Fruit fly (Drosophila melanogaster) whole organism, embryonic: ENCODE measurements around the gene MFS9.
A peak's percentile ranks its signal among the peaks of the same experiment; 100 is the strongest.

Experiments
- Abd-B ChIP-seq: fragments of 200-800 bp; sonication (Bioruptor generic); optimal IDR thresholded peaks from 2 replicates; lab custom pipeline; 2018; ENCODE audit warnings: missing biosample characterization, mild to moderate bottlenecking, missing genetic modification characterization, moderate library complexity
- B-H2 ChIP-seq: fragments of 200-800 bp; sonication (Bioruptor generic); optimal IDR thresholded peaks from 2 replicates; lab custom pipeline; 2018; ENCODE audit warnings: missing biosample characterization, mild to moderate bottlenecking, missing genetic modification characterization
- Blimp-1 ChIP-seq: fragments of 200-800 bp; sonication (Bioruptor generic); optimal IDR thresholded peaks from 3 replicates; lab custom pipeline; 2018; ENCODE audit warnings: missing biosample characterization, missing genetic modification characterization, mild to moderate bottlenecking, moderate library complexity, missing genetic modification reagents
- CG10543 ChIP-seq: fragments of 200-800 bp; sonication (Bioruptor generic); optimal IDR thresholded peaks from 3 replicates; lab custom pipeline; 2017; ENCODE audit warnings: missing biosample characterization, mild to moderate bottlenecking, missing genetic modification characterization, moderate library complexity
- CG12744 ChIP-seq: fragments of 200-800 bp; sonication (Bioruptor generic); optimal IDR thresholded peaks from 2 replicates; lab custom pipeline; 2016; ENCODE audit warnings: missing biosample characterization, missing genetic modification characterization
- CG15011 ChIP-seq: fragments of 200-800 bp; sonication (Bioruptor generic); optimal IDR thresholded peaks from 3 replicates; lab custom pipeline; 2018; ENCODE audit warnings: missing biosample characterization, mild to moderate bottlenecking, missing genetic modification characterization
- CG15696 ChIP-seq: fragments of 200-800 bp; sonication (Bioruptor generic); optimal IDR thresholded peaks from 2 replicates; lab custom pipeline; 2019; ENCODE audit warnings: missing biosample characterization, mild to moderate bottlenecking, missing genetic modification characterization, moderate library complexity
- CG18011 ChIP-seq: fragments of 200-800 bp; sonication (Bioruptor generic); optimal IDR thresholded peaks from 2 replicates; lab custom pipeline; 2017; ENCODE audit warnings: missing biosample characterization, missing genetic modification characterization, mild to moderate bottlenecking, moderate library complexity, missing genotype
- CG1832 ChIP-seq: fragments of 200-800 bp; sonication (Bioruptor generic); optimal IDR thresholded peaks from 2 replicates; lab custom pipeline; 2017; ENCODE audit warnings: missing biosample characterization, mild to moderate bottlenecking, missing genetic modification characterization, inconsistent platforms
- CG18619 ChIP-seq: fragments of 200-800 bp; sonication (Bioruptor generic); optimal IDR thresholded peaks from 3 replicates; lab custom pipeline; 2017; ENCODE audit warnings: missing biosample characterization, mild to moderate bottlenecking, missing genetic modification characterization
- CG2199 ChIP-seq: fragments of 200-800 bp; sonication (Bioruptor generic); IDR thresholded peaks from 3 replicates; pipeline ENCODE4 v1.3.6; 2022; ENCODE audit warnings: missing biosample characterization, missing genetic modification characterization
- CG2889 ChIP-seq: fragments of 200-800 bp; sonication (Bioruptor generic); IDR thresholded peaks from 3 replicates; pipeline ENCODE4 v1.3.6; 2022; ENCODE audit warnings: missing biosample characterization, missing genetic modification characterization
- CG30431 ChIP-seq: fragments of 200-800 bp; sonication (Bioruptor generic); optimal IDR thresholded peaks from 2 replicates; lab custom pipeline; 2017; ENCODE audit warnings: missing biosample characterization, missing genetic modification characterization
- CG3065 ChIP-seq: fragments of 200-800 bp; sonication (Bioruptor generic); optimal IDR thresholded peaks from 2 replicates; lab custom pipeline; 2016; ENCODE audit warnings: missing biosample characterization, missing genetic modification characterization
- CG31224 ChIP-seq: fragments of 200-800 bp; sonication (Bioruptor generic); IDR thresholded peaks from 2 replicates; pipeline ENCODE4 v1.3.6; 2022; ENCODE audit warnings: missing biosample characterization, missing genetic modification characterization
- CG31441 ChIP-seq: fragments of 200-800 bp; sonication (Bioruptor generic); IDR thresholded peaks from 2 replicates; pipeline ENCODE4 v1.3.6; 2022; ENCODE audit warnings: missing biosample characterization, missing genetic modification characterization
- CG3163 ChIP-seq: fragments of 200-800 bp; sonication (Bioruptor generic); optimal IDR thresholded peaks from 3 replicates; lab custom pipeline; 2016; ENCODE audit warnings: missing biosample characterization, missing genetic modification characterization
- CG3726 ChIP-seq: fragments of 200-800 bp; sonication (Bioruptor generic); IDR thresholded peaks from 3 replicates; pipeline ENCODE4, ENCODE4 v1.3.6; 2022; ENCODE audit warnings: missing biosample characterization, missing genetic modification characterization
- CG4328 ChIP-seq: fragments of 200-800 bp; sonication (Bioruptor generic); optimal IDR thresholded peaks from 3 replicates; lab custom pipeline; 2017; ENCODE audit warnings: missing biosample characterization, missing genetic modification reagents, missing genetic modification characterization
- CG43689 ChIP-seq: fragments of 200-800 bp; sonication (Bioruptor generic); IDR thresholded peaks from 2 replicates; pipeline ENCODE4 v1.3.6; 2022; ENCODE audit warnings: missing biosample characterization, missing genetic modification characterization
- CG8924 ChIP-seq: fragments of 200-800 bp; optimal IDR thresholded peaks from 3 replicates; lab custom pipeline; 2019; ENCODE audit warnings: missing biosample characterization, mild to moderate bottlenecking, missing genetic modification characterization, moderate library complexity
- CG9609 ChIP-seq: fragments of 200-800 bp; sonication (Bioruptor generic); optimal IDR thresholded peaks from 3 replicates; lab custom pipeline; 2016; ENCODE audit warnings: missing biosample characterization, missing genetic modification characterization
- Chrac-16 ChIP-seq: fragments of 200-800 bp; sonication (Bioruptor generic); optimal IDR thresholded peaks from 3 replicates; lab custom pipeline; 2016; ENCODE audit warnings: missing biosample characterization, missing genetic modification characterization
- CoRest ChIP-seq: fragments of 200-800 bp; sonication (Bioruptor generic); optimal IDR thresholded peaks from 3 replicates; lab custom pipeline; 2018; ENCODE audit warnings: missing biosample characterization, mild to moderate bottlenecking, missing genetic modification characterization, moderate library complexity
- CrebB ChIP-seq: fragments of 200-800 bp; sonication (Bioruptor generic); optimal IDR thresholded peaks from 3 replicates; lab custom pipeline; 2018; ENCODE audit warnings: missing biosample characterization, mild to moderate bottlenecking, missing genetic modification characterization
- Elba2 ChIP-seq: fragments of 200-800 bp; sonication (Bioruptor generic); optimal IDR thresholded peaks from 3 replicates; lab custom pipeline; 2016; ENCODE audit warnings: missing biosample characterization, missing genetic modification characterization
- Gug ChIP-seq: fragments of 200-800 bp; sonication (Bioruptor generic); IDR thresholded peaks from 4 replicates; pipeline ENCODE4 v1.3.6; 2022; ENCODE audit warnings: missing biosample characterization, missing genetic modification characterization
- Max ChIP-seq: fragments of 200-800 bp; sonication (Bioruptor generic); optimal IDR thresholded peaks from 2 replicates; lab custom pipeline; 2016; ENCODE audit warnings: missing biosample characterization, mild to moderate bottlenecking, missing genetic modification characterization
- NfI ChIP-seq: fragments of 200-800 bp; sonication (Bioruptor generic); optimal IDR thresholded peaks from 3 replicates; lab custom pipeline; 2018; ENCODE audit warnings: missing biosample characterization, mild to moderate bottlenecking, missing genetic modification characterization, moderate library complexity
- Ssrp ChIP-seq: fragments of 200-800 bp; sonication (Bioruptor generic); optimal IDR thresholded peaks from 2 replicates; lab custom pipeline; 2018; ENCODE audit warnings: missing biosample characterization, mild to moderate bottlenecking, missing genetic modification characterization, moderate library complexity
- abd-A ChIP-seq: fragments of 200-800 bp; sonication (Bioruptor generic); optimal IDR thresholded peaks from 3 replicates; lab custom pipeline; 2019; ENCODE audit warnings: missing biosample characterization, mild to moderate bottlenecking, missing genetic modification characterization, moderate library complexity
- ac ChIP-seq: fragments of 200-800 bp; sonication (Bioruptor generic); optimal IDR thresholded peaks from 3 replicates; lab custom pipeline; 2017; ENCODE audit warnings: missing biosample characterization, mild to moderate bottlenecking, missing genetic modification characterization
- bsh ChIP-seq, 2 experiments: fragments of 200-800 bp; sonication (Bioruptor generic); optimal IDR thresholded peaks; 2 replicates each; lab custom pipeline; 2017 to 2018; ENCODE audit warnings: mild to moderate bottlenecking in 2 of 2, missing biosample characterization in 2 of 2, missing genetic modification characterization in 2 of 2, moderate library complexity in 1 of 2
- cas ChIP-seq: fragments of 200-800 bp; sonication (Bioruptor generic); IDR thresholded peaks from 2 replicates; pipeline ENCODE4 v1.3.6; 2022; ENCODE audit warnings: missing biosample characterization, missing genetic modification characterization
- dati ChIP-seq: fragments of 200-800 bp; sonication (Bioruptor generic); IDR thresholded peaks from 2 replicates; pipeline ENCODE4 v1.3.6; 2022; ENCODE audit warnings: missing biosample characterization, missing genetic modification characterization
- en ChIP-seq: fragments of 200-800 bp; sonication (Bioruptor generic); optimal IDR thresholded peaks from 2 replicates; lab custom pipeline; 2016; ENCODE audit warnings: missing biosample characterization, missing genetic modification characterization
- esg ChIP-seq: fragments of 200-800 bp; sonication (Bioruptor generic); conservative IDR thresholded peaks from 2 replicates; pipeline ENCODE4 v1.3.6; 2022; ENCODE audit warnings: missing biosample characterization, missing genetic modification characterization
- gcm ChIP-seq: fragments of 200-800 bp; sonication (Bioruptor generic); optimal IDR thresholded peaks from 2 replicates; lab custom pipeline; 2019; ENCODE audit warnings: missing biosample characterization, mild to moderate bottlenecking, missing genetic modification characterization, moderate library complexity
- gro ChIP-seq: fragments of 200-800 bp; sonication (Bioruptor generic); optimal IDR thresholded peaks from 2 replicates; lab custom pipeline; 2016; ENCODE audit warnings: missing biosample characterization, missing genetic modification characterization
- her ChIP-seq: fragments of 200-800 bp; sonication (Bioruptor generic); optimal IDR thresholded peaks from 2 replicates; lab custom pipeline; 2016; ENCODE audit warnings: missing biosample characterization, missing genetic modification characterization
- ind ChIP-seq: fragments of 200-800 bp; sonication (Bioruptor generic); optimal IDR thresholded peaks from 3 replicates; lab custom pipeline; 2016; ENCODE audit warnings: missing biosample characterization, missing genetic modification characterization
- inv ChIP-seq: fragments of 200-800 bp; sonication (Bioruptor generic); IDR thresholded peaks from 2 replicates; pipeline ENCODE4 v1.3.6; 2022; ENCODE audit warnings: missing biosample characterization, missing genetic modification characterization; ENCODE audit not compliant: partially characterized antibody
- kay ChIP-seq: fragments of 200-800 bp; sonication (Bioruptor generic); optimal IDR thresholded peaks from 2 replicates; lab custom pipeline; 2016; ENCODE audit warnings: missing biosample characterization, missing genetic modification characterization
- mirr ChIP-seq: fragments of 200-800 bp; sonication (Bioruptor generic); optimal IDR thresholded peaks from 3 replicates; lab custom pipeline; 2018; ENCODE audit warnings: missing biosample characterization, mild to moderate bottlenecking, missing genetic modification characterization
- p53 ChIP-seq: fragments of 200-800 bp; sonication (Bioruptor generic); optimal IDR thresholded peaks from 2 replicates; lab custom pipeline; 2016; ENCODE audit warnings: missing biosample characterization, missing genetic modification characterization
- ranshi ChIP-seq: fragments of 200-800 bp; sonication (Bioruptor generic); IDR thresholded peaks from 2 replicates; pipeline ENCODE4 v1.3.6; 2022; ENCODE audit warnings: missing biosample characterization, missing genetic modification characterization
- run ChIP-seq: fragments of 200-800 bp; sonication (Bioruptor generic); optimal IDR thresholded peaks from 3 replicates; lab custom pipeline; 2018; ENCODE audit warnings: missing biosample characterization, mild to moderate bottlenecking, missing genetic modification characterization
- toy ChIP-seq: fragments of 200-800 bp; sonication (Bioruptor generic); IDR thresholded peaks from 2 replicates; pipeline ENCODE4 v1.3.6; 2022; ENCODE audit warnings: missing biosample characterization, missing genetic modification characterization
- zf30C ChIP-seq: fragments of 200-800 bp; sonication (Bioruptor generic); optimal IDR thresholded peaks from 3 replicates; lab custom pipeline; 2018; ENCODE audit warnings: missing biosample characterization, mild to moderate bottlenecking, missing genetic modification characterization

Gene MFS9

DNA sequence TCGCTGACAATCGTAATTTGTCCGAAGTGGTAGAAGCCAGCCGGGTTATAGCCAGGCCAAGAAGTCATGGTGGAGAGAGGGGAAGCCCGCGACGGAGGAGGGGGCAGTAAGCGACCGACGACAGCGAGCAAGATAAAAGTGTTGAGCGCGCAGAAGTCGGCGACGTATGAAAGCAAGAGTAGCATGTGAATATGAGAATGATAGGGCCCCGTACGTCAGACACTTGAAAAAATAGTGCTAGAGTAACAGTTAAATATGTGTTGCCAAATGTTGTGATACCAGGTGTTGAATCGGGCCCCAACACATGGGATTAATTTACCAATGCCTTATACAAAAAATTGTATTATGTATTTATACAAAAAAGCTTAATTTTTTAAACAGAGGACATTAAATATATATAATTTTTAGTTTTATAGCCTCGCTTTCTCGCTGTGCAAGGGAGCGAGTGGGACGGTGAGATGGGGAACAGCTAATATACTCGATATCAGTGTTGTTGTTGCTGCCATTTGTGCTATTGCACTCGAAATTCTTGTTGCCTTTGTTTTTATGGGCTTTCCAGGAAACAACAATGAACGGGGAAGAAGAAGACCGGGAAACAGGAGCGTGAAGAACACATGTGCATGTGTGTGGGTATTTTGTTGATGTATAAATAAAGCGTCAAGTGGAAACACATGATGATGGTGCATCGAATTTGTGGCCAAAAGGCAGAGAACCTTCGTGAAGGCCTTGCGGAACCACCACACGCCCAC, 37.8 kb upstream of the MFS9 start (continued):
- peak; percentile 90 for TF ChIP-seq CoRest (tag; lab: Kevin White, UChicago)
- peak; percentile 78 for TF ChIP-seq Gug (GFP tag; lab: Robert Waterston, UW)
- TF ChIP-seq esg = peak; percentile 85
- peak; percentile 97 for TF ChIP-seq zf30C (GFP tag; lab: Kevin White, UChicago)
- TF ChIP-seq CG8924 = peak; percentile 86
- peak; percentile 93 for TF ChIP-seq Blimp-1 (GFP tag; lab: Kevin White, UChicago)
- TF ChIP-seq Chrac-16 (GFP tag; lab: Kevin White, UChicago) = peak; percentile 70
- peak; percentile 80 for TF ChIP-seq CG30431
- TF ChIP-seq CG10543 (GFP tag; lab: Kevin White, UChicago) = peak; percentile 90
- TF ChIP-seq toy (GFP tag; lab: Robert Waterston, UW) = peak; percentile 69; the same call in 1 of the 2 replicates
- TF ChIP-seq run (tag; lab: Kevin White, UChicago) = peak; percentile 41
- TF ChIP-seq CG4328 = peak; percentile 73
- peak; percentile 74 for TF ChIP-seq B-H2 (GFP tag; lab: Kevin White, UChicago)
- peak; percentile 86 for TF ChIP-seq Abd-B (GFP tag; lab: Kevin White, UChicago)
- TF ChIP-seq CG15011 (GFP tag; lab: Kevin White, UChicago) = peak; percentile 62
- TF ChIP-seq CG18011 (GFP tag; lab: Kevin White, UChicago) = peak; percentile 30
- TF ChIP-seq CG15696 = peak; percentile 87
- TF ChIP-seq CG31224 (GFP tag; lab: Robert Waterston, UW) = peak; percentile 67; the same call in 1 of the 2 replicates
- TF ChIP-seq CG2889 (GFP tag; lab: Robert Waterston, UW) = peak; percentile 73
- peak; percentile 69 for TF ChIP-seq ac (GFP tag; lab: Kevin White, UChicago)
- TF ChIP-seq cas (GFP tag; lab: Robert Waterston, UW) = peak; percentile 25; the same call in 1 of the 2 replicates
- no peak for TF ChIP-seq CG12744 (GFP tag; lab: Kevin White, UChicago)
- peak; percentile 89 for TF ChIP-seq Ssrp
- TF ChIP-seq inv = no peak
- peak; percentile 36 for TF ChIP-seq CG9609 (GFP tag; lab: Kevin White, UChicago)
- TF ChIP-seq abd-A (tag; lab: Kevin White, UChicago) = no peak
- peak; percentile 85 for TF ChIP-seq gcm
- no peak for TF ChIP-seq CG1832 (GFP tag; lab: Kevin White, UChicago)
- no peak for TF ChIP-seq en (GFP tag; lab: Kevin White, UChicago)
- TF ChIP-seq bsh (GFP tag; optimal IDR thresholded peaks at IDR 0.05; lab: Kevin White, UChicago) = peak; percentile 76 to 91
- TF ChIP-seq CG3163 (GFP tag; lab: Kevin White, UChicago) = no peak
- TF ChIP-seq ind (GFP tag; lab: Kevin White, UChicago) = peak; percentile 86
- TF ChIP-seq CG18619 (GFP tag; lab: Kevin White, UChicago) = peak; percentile 86
- TF ChIP-seq mirr (GFP tag; lab: Kevin White, UChicago) = peak; percentile 93
- TF ChIP-seq kay = peak; percentile 62
- peak; percentile 78; the same call in 2 of the 3 replicates for TF ChIP-seq CG3726 (GFP tag; lab: Robert Waterston, UW)
- TF ChIP-seq CG2199 = no peak; the same call in 2 of the 3 replicates
- peak; percentile 56 for TF ChIP-seq CG3065
- peak; percentile 62; the same call in 1 of the 2 replicates for TF ChIP-seq dati (GFP tag; lab: Robert Waterston, UW)
- TF ChIP-seq NfI (GFP tag; lab: Kevin White, UChicago) = peak; percentile 88
- peak; percentile 68 for TF ChIP-seq Max
- peak; percentile 84 for TF ChIP-seq ranshi
- TF ChIP-seq CG31441 (GFP tag; lab: Robert Waterston, UW) = peak; percentile 86
- no peak for TF ChIP-seq p53 (GFP tag; lab: Kevin White, UChicago)
- TF ChIP-seq Elba2 (GFP tag; lab: Kevin White, UChicago) = no peak
- no peak for TF ChIP-seq her (GFP tag; lab: Kevin White, UChicago)
- TF ChIP-seq gro = peak; percentile 24
- TF ChIP-seq CG43689 (GFP tag; lab: Robert Waterston, UW) = peak; percentile 37; the same call in 1 of the 2 replicates
- peak; percentile 48 for TF ChIP-seq CrebB (tag; lab: Kevin White, UChicago)
